Worm (Caenorhabditis elegans): ENCODE data around the gene nmy-1.

DNA sequence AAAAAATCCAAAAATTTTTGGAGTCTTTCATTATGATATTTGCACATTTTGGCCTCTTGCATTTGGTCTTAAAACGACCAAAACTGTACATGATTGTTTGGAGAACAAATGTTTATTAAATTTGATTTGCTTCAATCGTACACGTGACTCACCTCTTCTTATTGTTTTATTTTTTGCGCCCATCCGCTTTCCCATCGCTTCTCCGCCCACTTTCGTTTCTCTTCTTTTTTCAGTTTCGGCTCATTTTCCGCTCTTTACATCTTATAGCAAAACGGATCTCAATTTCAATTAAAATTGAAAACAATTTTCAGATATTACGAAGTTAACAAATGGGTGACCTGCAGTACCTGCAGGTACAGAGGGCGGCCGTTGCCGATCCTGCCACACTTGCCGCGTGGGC, at the start of gene nmy-1:
- TF ChIP-seq W03F9.2 (tag; optimal IDR thresholded peaks at IDR 0.05), result no peak
- no peak for TF ChIP-seq him-1 (tag; optimal IDR thresholded peaks at IDR 0.05)
